Worm (Caenorhabditis elegans): Measurements from ENCODE around the gene sax-2.

Gene sax-2

ce11 chrIII:5125759-5126158, 16.3 kb downstream of the sax-2 start:
- no peak for TF ChIP-seq ztf-23 (GFP tag; IDR thresholded peaks at IDR 0.05)

ce11 chrIII:5126988-5127387, 17.5 kb downstream of the sax-2 start:
- TF ChIP-seq tab-1 (GFP tag; IDR thresholded peaks at IDR 0.05) (no peak), flt-1 (GFP tag; IDR thresholded peaks at IDR 0.05) (no peak), ref-1 (GFP tag; conservative IDR thresholded peaks at IDR 0.05) (no peak)

DNA sequence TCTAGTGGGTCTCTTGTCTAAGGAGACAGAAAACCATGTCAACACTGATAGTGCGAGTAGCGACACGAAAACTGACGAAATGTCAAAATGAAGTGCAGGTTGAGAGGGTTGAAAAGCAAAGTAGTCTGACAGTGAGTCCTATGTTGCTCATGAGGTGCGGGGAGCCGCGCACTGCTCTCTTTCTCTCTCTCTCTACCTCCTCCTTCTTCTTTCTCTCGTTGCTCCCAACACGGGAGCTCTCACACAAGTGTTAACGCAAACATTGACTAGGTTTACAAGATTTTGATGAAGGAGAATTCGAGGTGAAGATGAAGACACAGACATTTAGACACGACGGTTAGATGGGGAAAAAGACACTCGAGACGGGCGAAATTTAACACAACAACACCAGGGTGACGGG, 19.8 kb downstream of the sax-2 start:
- TF ChIP-seq ztf-29 (GFP tag; IDR thresholded peaks at IDR 0.05) (no peak), ztf-23 (GFP tag; IDR thresholded peaks at IDR 0.05) (no peak), med-1 (GFP tag; optimal IDR thresholded peaks at IDR 0.05; ENCODE audit: insufficient read depth) (no peak), tab-1 (GFP tag; IDR thresholded peaks at IDR 0.05) (no peak), ref-1 (GFP tag; conservative IDR thresholded peaks at IDR 0.05) (no peak), cog-1 (tag; optimal IDR thresholded peaks at IDR 0.05) (no peak), flt-1 (GFP tag; IDR thresholded peaks at IDR 0.05) (no peak), T22C8.4 (GFP tag; IDR thresholded peaks at IDR 0.05) (no peak), klf-2 (GFP tag; conservative IDR thresholded peaks at IDR 0.05) (no peak)

ce11 chrIII:5130654-5131053, 21.2 kb downstream of the sax-2 start:
- TF ChIP-seq klf-2 (GFP tag; conservative IDR thresholded peaks at IDR 0.05) (no peak), ztf-23 (GFP tag; IDR thresholded peaks at IDR 0.05) (no peak), tab-1 (GFP tag; IDR thresholded peaks at IDR 0.05) (no peak), cog-1 (tag; optimal IDR thresholded peaks at IDR 0.05) (no peak), T22C8.4 (GFP tag; IDR thresholded peaks at IDR 0.05) (no peak), med-1 (GFP tag; optimal IDR thresholded peaks at IDR 0.05; ENCODE audit: insufficient read depth) (no peak)

DNA sequence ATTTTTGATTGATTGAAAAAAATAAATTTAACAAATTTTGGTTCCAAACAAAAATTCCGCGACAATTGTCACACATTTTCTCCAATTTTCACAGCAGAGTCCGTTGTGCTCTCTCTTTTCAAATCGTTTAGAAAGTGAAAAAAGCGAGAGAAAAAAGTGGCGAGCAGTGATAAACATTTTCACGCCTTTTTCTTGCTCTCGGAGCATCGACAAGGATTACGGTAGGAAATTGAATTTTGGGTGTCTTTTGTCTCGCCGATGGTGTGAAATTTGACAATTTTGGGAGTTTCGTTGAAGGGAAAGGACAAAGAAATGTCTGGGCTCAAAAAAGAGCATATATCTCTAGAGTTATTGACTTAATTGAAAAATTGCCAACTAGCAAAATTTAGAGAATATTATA, 25.0 kb downstream of the sax-2 start:
- TF ChIP-seq tab-1 (GFP tag; IDR thresholded peaks at IDR 0.05) (no peak), med-1 (GFP tag; optimal IDR thresholded peaks at IDR 0.05; ENCODE audit: insufficient read depth) (no peak), ztf-23 (GFP tag; IDR thresholded peaks at IDR 0.05) (no peak), klf-2 (GFP tag; conservative IDR thresholded peaks at IDR 0.05) (no peak), ztf-29 (GFP tag; IDR thresholded peaks at IDR 0.05) (no peak), ref-1 (GFP tag; conservative IDR thresholded peaks at IDR 0.05) (no peak), cog-1 (tag; optimal IDR thresholded peaks at IDR 0.05) (no peak), T22C8.4 (GFP tag; IDR thresholded peaks at IDR 0.05) (no peak), flt-1 (GFP tag; IDR thresholded peaks at IDR 0.05) (no peak)

DNA sequence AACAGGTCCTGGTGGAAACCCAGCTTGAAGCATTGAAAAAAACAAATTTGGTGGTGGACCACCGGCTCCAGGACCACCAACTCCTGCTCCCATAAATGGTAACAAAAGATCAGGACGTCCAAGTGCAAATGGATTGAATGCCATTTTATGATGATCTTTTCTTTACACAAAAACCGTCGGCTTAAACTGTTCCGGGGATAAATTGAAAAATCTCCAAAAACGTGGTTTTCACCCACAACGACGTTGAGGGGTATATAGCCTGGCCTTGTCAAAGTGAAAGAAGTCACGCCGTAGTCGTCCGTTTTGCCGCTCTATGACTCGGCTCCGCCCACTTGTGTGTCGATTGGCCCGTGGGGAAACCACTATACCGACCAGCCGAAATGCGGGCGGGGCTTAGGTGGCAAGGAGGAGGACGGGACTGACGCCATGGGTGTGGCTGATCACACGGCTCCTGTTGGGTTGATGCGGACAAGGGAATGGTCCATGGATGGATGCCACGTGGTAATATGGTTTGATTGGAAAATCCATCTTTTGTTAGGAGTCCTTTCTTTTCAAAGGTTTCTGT, 26.6 kb downstream of the sax-2 start, which contains the start of gene tbx-2:
Gene tbx-2 (minus strand): TSS at position 264 of the 565 bp plus-strand sequence.
- TF ChIP-seq med-1 (GFP tag; optimal IDR thresholded peaks at IDR 0.05; ENCODE audit: insufficient read depth) = no peak
- no peak for TF ChIP-seq cog-1 (tag; optimal IDR thresholded peaks at IDR 0.05)
- no peak for TF ChIP-seq ztf-29 (GFP tag; IDR thresholded peaks at IDR 0.05)
- no peak for TF ChIP-seq klf-2 (GFP tag; conservative IDR thresholded peaks at IDR 0.05)
- TF ChIP-seq ref-1 (GFP tag; conservative IDR thresholded peaks at IDR 0.05) = no peak
- no peak for TF ChIP-seq flt-1 (GFP tag; IDR thresholded peaks at IDR 0.05)
- no peak for TF ChIP-seq tab-1 (GFP tag; IDR thresholded peaks at IDR 0.05)
- TF ChIP-seq T22C8.4 (GFP tag; IDR thresholded peaks at IDR 0.05) = no peak

DNA sequence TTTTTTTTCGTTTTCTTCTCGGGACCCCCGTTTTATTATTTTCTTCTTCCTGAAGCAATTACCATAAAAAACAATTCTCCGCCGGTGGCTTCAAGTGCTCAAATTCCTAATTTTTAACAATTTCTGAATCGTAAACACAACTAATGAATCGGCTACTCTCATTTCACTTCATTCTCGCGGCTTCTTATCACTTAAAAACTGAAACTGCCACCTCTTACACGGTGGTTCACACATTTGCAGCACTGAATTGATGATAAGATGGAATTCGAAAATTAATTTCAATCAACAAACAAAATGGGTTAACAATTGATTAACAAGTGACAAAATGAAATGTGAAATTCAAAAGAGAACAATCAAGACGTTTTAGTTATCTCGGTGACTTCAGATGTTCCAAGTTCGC, 27.6 kb downstream of the sax-2 start:
- no peak for TF ChIP-seq flt-1 (GFP tag; IDR thresholded peaks at IDR 0.05)
- TF ChIP-seq ztf-29 (GFP tag; IDR thresholded peaks at IDR 0.05) = no peak
- TF ChIP-seq ztf-23 (GFP tag; IDR thresholded peaks at IDR 0.05) = no peak
- no peak for TF ChIP-seq med-1 (GFP tag; optimal IDR thresholded peaks at IDR 0.05; ENCODE audit: insufficient read depth)
- TF ChIP-seq tab-1 (GFP tag; IDR thresholded peaks at IDR 0.05) = no peak
- TF ChIP-seq T22C8.4 (GFP tag; IDR thresholded peaks at IDR 0.05) = no peak
- TF ChIP-seq ref-1 (GFP tag; conservative IDR thresholded peaks at IDR 0.05) = no peak
- no peak for TF ChIP-seq klf-2 (GFP tag; conservative IDR thresholded peaks at IDR 0.05)

DNA sequence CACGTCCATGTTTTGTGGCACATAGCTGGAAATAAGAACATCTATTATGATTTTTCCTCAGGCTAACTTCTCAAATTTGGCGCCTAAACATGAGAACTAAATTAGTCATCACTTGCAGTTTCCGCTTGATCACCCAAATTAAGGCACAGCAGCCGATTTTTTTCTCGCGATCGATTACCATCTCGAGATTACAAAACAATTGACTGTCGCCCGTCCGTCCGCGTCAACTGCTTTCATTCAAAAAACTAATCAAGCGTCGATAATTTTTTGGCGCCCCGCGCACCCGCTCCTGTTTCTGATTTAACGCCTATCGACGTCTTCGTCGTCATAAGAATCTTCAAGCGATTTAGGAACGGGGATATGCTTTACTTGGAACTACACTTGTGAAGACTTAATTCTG, 28.2 kb downstream of the sax-2 start:
- TF ChIP-seq ztf-29 (GFP tag; IDR thresholded peaks at IDR 0.05) (no peak), klf-2 (GFP tag; conservative IDR thresholded peaks at IDR 0.05) (no peak), cog-1 (tag; optimal IDR thresholded peaks at IDR 0.05) (no peak), tab-1 (GFP tag; IDR thresholded peaks at IDR 0.05) (no peak), ztf-23 (GFP tag; IDR thresholded peaks at IDR 0.05) (no peak), T22C8.4 (GFP tag; IDR thresholded peaks at IDR 0.05) (no peak), ref-1 (GFP tag; conservative IDR thresholded peaks at IDR 0.05) (no peak), flt-1 (GFP tag; IDR thresholded peaks at IDR 0.05) (no peak), med-1 (GFP tag; optimal IDR thresholded peaks at IDR 0.05; ENCODE audit: insufficient read depth) (no peak)

DNA sequence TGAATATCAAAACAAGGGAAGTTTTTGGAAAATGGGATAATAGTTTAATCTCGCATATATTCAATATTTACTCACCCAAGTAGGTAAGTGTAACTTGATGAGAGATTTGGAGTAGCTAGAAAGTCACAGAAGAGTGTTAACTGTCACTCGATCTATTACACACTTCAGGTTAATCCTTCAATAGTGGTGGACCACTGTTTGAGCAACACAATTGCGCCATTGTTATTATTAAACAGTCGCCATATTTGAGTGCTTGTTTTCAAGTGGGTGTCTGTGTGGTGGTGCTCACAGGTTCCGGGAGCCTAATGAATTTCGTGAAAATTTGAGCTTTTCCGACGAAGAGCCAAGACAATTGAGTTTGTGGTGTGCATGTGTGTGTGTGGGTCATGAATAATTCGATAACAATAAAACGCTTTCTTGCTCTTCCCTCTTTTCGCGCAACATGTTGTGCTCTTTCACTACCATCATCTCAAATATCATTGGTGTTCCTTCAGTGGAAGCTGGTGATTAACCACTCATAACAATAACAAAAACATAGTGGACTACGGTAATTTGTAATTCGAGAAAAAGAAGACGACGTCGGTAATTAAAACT, 29.5 kb downstream of the sax-2 start:
- TF ChIP-seq T22C8.4 (GFP tag; IDR thresholded peaks at IDR 0.05) (no peak), ztf-23 (GFP tag; IDR thresholded peaks at IDR 0.05) (no peak), med-1 (GFP tag; optimal IDR thresholded peaks at IDR 0.05; ENCODE audit: insufficient read depth) (no peak), cog-1 (tag; optimal IDR thresholded peaks at IDR 0.05) (no peak), flt-1 (GFP tag; IDR thresholded peaks at IDR 0.05) (no peak), ztf-29 (GFP tag; IDR thresholded peaks at IDR 0.05) (no peak), klf-2 (GFP tag; conservative IDR thresholded peaks at IDR 0.05) (no peak)

- no peak for TF ChIP-seq ztf-29 (GFP tag; IDR thresholded peaks at IDR 0.05)
- TF ChIP-seq ref-1 (GFP tag; conservative IDR thresholded peaks at IDR 0.05) = 0 out of 2 replicates have a peak, but pooled peaks have one; percentile 17
Measured at ce11 chrIII:5139768-5140167, 30.3 kb downstream of the sax-2 start.

DNA sequence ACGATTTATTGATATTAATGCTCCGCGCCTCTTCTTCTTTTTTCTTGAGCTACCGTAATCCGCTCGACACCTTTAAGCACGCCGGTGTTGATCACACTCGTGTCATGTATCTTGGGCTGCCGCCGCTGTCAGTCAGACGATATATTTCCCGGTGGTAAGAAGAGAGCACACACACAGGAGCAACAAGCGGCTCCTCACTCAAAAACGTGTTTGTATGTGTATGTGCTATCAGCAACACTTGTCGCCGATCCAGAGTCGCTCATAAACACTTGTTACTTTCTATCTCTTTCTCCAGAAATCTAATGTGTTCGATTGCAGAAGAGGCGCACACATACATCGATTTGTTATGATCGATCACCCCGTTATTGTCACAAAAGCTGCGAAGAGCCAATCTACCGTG, 31.1 kb downstream of the sax-2 start:
- TF ChIP-seq T22C8.4 (GFP tag; IDR thresholded peaks at IDR 0.05) (0 out of 2 replicates have a peak, but pooled peaks have one; percentile 21), ztf-23 (GFP tag; IDR thresholded peaks at IDR 0.05) (no peak)
